Worm (Caenorhabditis elegans) whole organism, mixed stage, embryonic: ENCODE data around the gene srg-6.

Source experiments
- blmp-1 ChIP-seq: fragments of 150-350 bp; optimal IDR thresholded peaks from 2 replicates; lab custom pipeline; 2014; ENCODE audit warnings: missing biosample characterization, missing genetic modification characterization
- ceh-43 ChIP-seq: fragments of 200-800 bp; sonication (Bioruptor generic); optimal IDR thresholded peaks from 2 replicates; lab custom pipeline; 2018; ENCODE audit warnings: mild to moderate bottlenecking, missing genetic modification characterization, moderate library complexity, missing compliant biosample characterization
- hlh-1 ChIP-seq: fragments of 150-350 bp; optimal IDR thresholded peaks from 2 replicates; lab custom pipeline; 2014; ENCODE audit warnings: missing biosample characterization, missing genetic modification reagents, missing genetic modification characterization
- mep-1 ChIP-seq: fragments of 150-350 bp; optimal IDR thresholded peaks from 2 replicates; lab custom pipeline; 2017; ENCODE audit warnings: missing biosample characterization, missing genetic modification reagents, missing genetic modification characterization, inconsistent platforms
- nhr-28 ChIP-seq: fragments of 150-350 bp; optimal IDR thresholded peaks from 2 replicates; lab custom pipeline; 2014; ENCODE audit warnings: missing biosample characterization, missing genetic modification characterization
- nhr-76 ChIP-seq: sonication (generic microtip); optimal IDR thresholded peaks from 2 replicates; lab custom pipeline; 2017; ENCODE audit warnings: missing biosample characterization, missing genetic modification characterization
- pha-4 ChIP-seq: fragments of 150-350 bp; optimal IDR thresholded peaks from 2 replicates; lab custom pipeline; 2018; ENCODE audit warnings: missing biosample characterization, missing genetic modification reagents, missing genetic modification characterization
- unc-39 ChIP-seq: fragments of 150-350 bp; optimal IDR thresholded peaks from 2 replicates; lab custom pipeline; 2014; ENCODE audit warnings: missing biosample characterization, missing genetic modification characterization
- unc-62 ChIP-seq: fragments of 150-350 bp; optimal IDR thresholded peaks from 2 replicates; lab custom pipeline; 2014; ENCODE audit warnings: missing biosample characterization, missing genetic modification reagents, missing genetic modification characterization
- ztf-11 ChIP-seq: fragments of 150-350 bp; optimal IDR thresholded peaks from 2 replicates; lab custom pipeline; 2014; ENCODE audit warnings: missing biosample characterization, missing genetic modification characterization

DNA sequence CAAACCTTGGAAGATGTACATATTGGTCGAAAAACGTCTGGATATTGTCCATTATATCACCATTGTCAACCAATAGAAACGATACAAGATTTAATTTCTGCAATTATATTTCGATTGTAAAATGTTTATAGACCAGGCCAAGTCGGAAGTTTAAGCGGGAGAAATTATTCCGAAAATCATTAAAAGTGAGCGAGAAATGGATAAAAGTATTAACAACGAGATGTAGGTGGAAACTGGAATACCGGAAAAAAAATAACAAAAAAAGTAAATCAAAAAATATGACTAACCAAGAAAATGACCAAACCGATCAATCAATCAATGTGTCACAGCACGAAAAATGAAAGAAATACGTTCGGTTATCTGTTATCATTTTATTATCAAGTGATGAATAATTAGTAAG, 21.4 kb upstream of the srg-6 start, which contains the start of gene F47D12.6:
- TF ChIP-seq unc-62 (GFP tag; lab: Kevin White, UChicago) (no peak), mep-1 (tag; lab: Kevin White, UChicago) (no peak), nhr-28 (tag; lab: Kevin White, UChicago) (no peak), ztf-11 (tag; lab: Kevin White, UChicago) (no peak), nhr-76 (tag; lab: Kevin White, UChicago) (no peak), pha-4 (tag; lab: Kevin White, UChicago) (no peak), blmp-1 (tag; lab: Kevin White, UChicago) (no peak), unc-39 (no peak), hlh-1 (tag; lab: Kevin White, UChicago) (no peak), ceh-43 (GFP tag; lab: Kevin White, UChicago) (no peak)
